Worm (Caenorhabditis elegans): ENCODE measurements around the gene K12H6.2.

Gene K12H6.2

ce11 chrII:2832098-2832497 is 16.8 kb upstream of the K12H6.2 start (continued):
- peak; percentile 34 for TF ChIP-seq unc-55 (GFP tag; optimal IDR thresholded peaks at IDR 0.05)
- no peak for TF ChIP-seq mbf-1 (tag; optimal IDR thresholded peaks at IDR 0.05)
- TF ChIP-seq ceh-82 (tag; optimal IDR thresholded peaks at IDR 0.05): no peak
- TF ChIP-seq unc-39 (tag; optimal IDR thresholded peaks at IDR 0.05): no peak
- no peak for TF ChIP-seq nhr-11 (tag; optimal IDR thresholded peaks at IDR 0.05)
- no peak for TF ChIP-seq peb-1 (tag; optimal IDR thresholded peaks at IDR 0.05)
- TF ChIP-seq elt-1 (tag; optimal IDR thresholded peaks at IDR 0.05): no peak
- no peak for TF ChIP-seq nhr-237 (tag; optimal IDR thresholded peaks at IDR 0.05)
- peak in 1 of 2 experiments; percentile 54 for TF ChIP-seq lsy-2 (tag; optimal IDR thresholded peaks at IDR 0.05)
- no peak for TF ChIP-seq lin-11 (tag; optimal IDR thresholded peaks at IDR 0.05)
- no peak for TF ChIP-seq egl-27 (tag; optimal IDR thresholded peaks at IDR 0.05)
- TF ChIP-seq nhr-10 (tag; optimal IDR thresholded peaks at IDR 0.05): no peak
- no peak for TF ChIP-seq sem-4 (tag; optimal IDR thresholded peaks at IDR 0.05)
- no peak for TF ChIP-seq zag-1 (tag; optimal IDR thresholded peaks at IDR 0.05)
- TF ChIP-seq elt-3 (tag; optimal IDR thresholded peaks at IDR 0.05): no peak
- no peak for TF ChIP-seq skn-1 (tag; optimal IDR thresholded peaks at IDR 0.05)
- peak; percentile 9 for TF ChIP-seq fos-1 (tag; optimal IDR thresholded peaks at IDR 0.05)
- TF ChIP-seq unc-62 (GFP tag; optimal IDR thresholded peaks at IDR 0.05): no peak
- TF ChIP-seq nhr-25 (tag; optimal IDR thresholded peaks at IDR 0.05): no peak

ce11 chrII:2831173-2831572 is 15.8 kb upstream of the K12H6.2 start, which contains the start of gene K12H6.6:
TSS of gene K12H6.6 (minus strand) at chrII:2831233.
- no peak for TF ChIP-seq crh-2 (tag; optimal IDR thresholded peaks at IDR 0.05)
- no peak for TF ChIP-seq nhr-77 (tag; optimal IDR thresholded peaks at IDR 0.05)
- TF ChIP-seq C34F6.9 (tag; optimal IDR thresholded peaks at IDR 0.05): peak; percentile 14
- no peak for TF ChIP-seq gmeb-1 (tag; optimal IDR thresholded peaks at IDR 0.05)
- TF ChIP-seq F13H6.1 (tag; optimal IDR thresholded peaks at IDR 0.05): no peak
- no peak for TF ChIP-seq nhr-23 (tag; optimal IDR thresholded peaks at IDR 0.05)
- TF ChIP-seq unc-39 (tag; optimal IDR thresholded peaks at IDR 0.05): no peak
- TF ChIP-seq egl-27 (tag; optimal IDR thresholded peaks at IDR 0.05): no peak

ce11 chrII:2830144-2830543 is 14.8 kb upstream of the K12H6.2 start:
- TF ChIP-seq ztf-11 (tag; optimal IDR thresholded peaks at IDR 0.05): no peak

- TF ChIP-seq aly-2 (tag; optimal IDR thresholded peaks at IDR 0.05): no peak
- no peak for TF ChIP-seq egl-27 (tag; optimal IDR thresholded peaks at IDR 0.05)
- TF ChIP-seq alr-1 (tag; optimal IDR thresholded peaks at IDR 0.05): no peak
- no peak for TF ChIP-seq ama-1 (optimal IDR thresholded peaks at IDR 0.05)
Measured at ce11 chrII:2829482-2829881, 14.1 kb upstream of the K12H6.2 start.

ce11 chrII:2827859-2828403 is 12.6 kb upstream of the K12H6.2 start, which contains the start of gene K12H6.8:
TSS of gene K12H6.8 (plus strand) at chrII:2827896.
- TF ChIP-seq ztf-1 (GFP tag; conservative IDR thresholded peaks at IDR 0.05) (no peak), lin-39 (tag; optimal IDR thresholded peaks at IDR 0.05) (no peak), nhr-10 (tag; optimal IDR thresholded peaks at IDR 0.05) (no peak), crh-2 (tag; optimal IDR thresholded peaks at IDR 0.05) (no peak), R02D3.7 (tag; optimal IDR thresholded peaks at IDR 0.05) (no peak), ceh-16 (tag; optimal IDR thresholded peaks at IDR 0.05) (no peak)

ce11 chrII:2826073-2826472 is 10.7 kb upstream of the K12H6.2 start, which contains the start of gene K12H6.5:
TSS of gene K12H6.5 (minus strand) at chrII:2826173.
- TF ChIP-seq crh-2 (tag; optimal IDR thresholded peaks at IDR 0.05) (no peak), nhr-129 (tag; optimal IDR thresholded peaks at IDR 0.05) (no peak), mdl-1 (tag; optimal IDR thresholded peaks at IDR 0.05) (no peak), fos-1 (tag; optimal IDR thresholded peaks at IDR 0.05) (no peak), snpc-4 (tag; optimal IDR thresholded peaks at IDR 0.05) (no peak), elt-1 (tag; optimal IDR thresholded peaks at IDR 0.05) (no peak), Y55F3AM.14 (GFP tag; optimal IDR thresholded peaks at IDR 0.05) (no peak), unc-62 (GFP tag; optimal IDR thresholded peaks at IDR 0.05) (no peak), nhr-25 (tag; optimal IDR thresholded peaks at IDR 0.05) (no peak), mab-5 (tag; optimal IDR thresholded peaks at IDR 0.05) (no peak), ztf-11 (tag; optimal IDR thresholded peaks at IDR 0.05) (no peak), lsy-2 (tag; optimal IDR thresholded peaks at IDR 0.05) (no peak), dmd-4 (tag; optimal IDR thresholded peaks at IDR 0.05) (no peak), unc-55 (GFP tag; optimal IDR thresholded peaks at IDR 0.05) (no peak), nhr-21 (tag; optimal IDR thresholded peaks at IDR 0.05) (no peak), skn-1 (tag; optimal IDR thresholded peaks at IDR 0.05) (no peak)

Measured in whole organism, L2 larva.